Worm (Caenorhabditis elegans): ENCODE measurements around the gene cyp-14A4.

ce11 chrX:13300503-13300902 is 16.5 kb upstream of the cyp-14A4 start, which contains the start of gene srd-39:
- no peak for TF ChIP-seq ztf-11 (tag; optimal IDR thresholded peaks at IDR 0.05)
- TF ChIP-seq ham-2 (GFP tag; optimal IDR thresholded peaks at IDR 0.05), result no peak
- no peak for TF ChIP-seq unc-62 (GFP tag; optimal IDR thresholded peaks at IDR 0.05)
- TF ChIP-seq bed-3 (GFP tag; optimal IDR thresholded peaks at IDR 0.05), result no peak
- no peak for TF ChIP-seq pha-4 (tag; optimal IDR thresholded peaks at IDR 0.05)
- TF ChIP-seq nhr-28 (tag; optimal IDR thresholded peaks at IDR 0.05), result no peak
- no peak for TF ChIP-seq M03D4.4 (tag; optimal IDR thresholded peaks at IDR 0.05)
